Worm (Caenorhabditis elegans) whole organism, L4/young adult: ENCODE results near the gene T28A11.18.

Source experiments
- dao-5 ChIP-seq: sonication (generic microtip); optimal IDR thresholded peaks from 2 replicates; lab custom pipeline; 2016; ENCODE audit warnings: missing genotype, missing genetic modification characterization, moderate library complexity, missing compliant biosample characterization
- him-1 ChIP-seq: sonication (generic microtip); optimal IDR thresholded peaks from 2 replicates; lab custom pipeline; 2016; ENCODE audit warnings: missing genotype, missing genetic modification reagents, missing genetic modification characterization, missing compliant biosample characterization

DNA sequence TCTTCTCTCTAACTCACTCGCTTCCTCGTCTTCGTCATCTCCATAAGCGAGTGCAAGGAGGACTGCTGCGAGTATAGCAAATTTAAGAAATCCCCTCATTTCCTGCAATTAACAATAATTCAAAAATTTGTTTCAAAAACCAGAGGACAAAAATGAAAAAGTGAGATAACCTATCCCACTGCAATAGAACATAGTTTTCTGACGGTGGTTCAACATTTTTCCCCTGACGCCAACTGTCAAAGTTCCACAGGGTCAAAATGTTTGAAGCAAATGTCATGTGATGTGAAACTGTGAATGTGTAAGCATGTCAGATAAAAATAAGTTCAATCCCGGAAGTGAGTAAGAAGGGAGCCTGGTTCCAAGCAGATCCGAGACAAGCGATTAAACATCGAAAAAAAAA, 1.6 kb upstream of the T28A11.18 start, which contains the start of gene T28A11.19:
- TF ChIP-seq him-1 (no peak), dao-5 (tag; lab: Kevin White, UChicago) (no peak)
